Fruit fly (Drosophila melanogaster): ENCODE data around the gene PICK1.

- TF ChIP-seq YL-1 (GFP tag; optimal IDR thresholded peaks at IDR 0.05): no peak
- no peak for TF ChIP-seq Fer2 (tag; optimal IDR thresholded peaks at IDR 0.05)
- no peak for TF ChIP-seq Mes4 (GFP tag; optimal IDR thresholded peaks at IDR 0.05)
- no peak for TF ChIP-seq mirr (GFP tag; optimal IDR thresholded peaks at IDR 0.05)
- no peak for TF ChIP-seq HmgD (GFP tag; optimal IDR thresholded peaks at IDR 0.05)
- TF ChIP-seq Bteb2 (GFP tag; optimal IDR thresholded peaks at IDR 0.05): no peak
- TF ChIP-seq gt (GFP tag; IDR thresholded peaks at IDR 0.05): no peak
- no peak for TF ChIP-seq Stat92E (GFP tag; optimal IDR thresholded peaks at IDR 0.05)
Observed at dm6 chr2L:12666002-12666576, 28.7 kb upstream of the PICK1 start.
